Comparison of ENCODE assay signal across 1 worm cellular context in the genomic region with DNA sequence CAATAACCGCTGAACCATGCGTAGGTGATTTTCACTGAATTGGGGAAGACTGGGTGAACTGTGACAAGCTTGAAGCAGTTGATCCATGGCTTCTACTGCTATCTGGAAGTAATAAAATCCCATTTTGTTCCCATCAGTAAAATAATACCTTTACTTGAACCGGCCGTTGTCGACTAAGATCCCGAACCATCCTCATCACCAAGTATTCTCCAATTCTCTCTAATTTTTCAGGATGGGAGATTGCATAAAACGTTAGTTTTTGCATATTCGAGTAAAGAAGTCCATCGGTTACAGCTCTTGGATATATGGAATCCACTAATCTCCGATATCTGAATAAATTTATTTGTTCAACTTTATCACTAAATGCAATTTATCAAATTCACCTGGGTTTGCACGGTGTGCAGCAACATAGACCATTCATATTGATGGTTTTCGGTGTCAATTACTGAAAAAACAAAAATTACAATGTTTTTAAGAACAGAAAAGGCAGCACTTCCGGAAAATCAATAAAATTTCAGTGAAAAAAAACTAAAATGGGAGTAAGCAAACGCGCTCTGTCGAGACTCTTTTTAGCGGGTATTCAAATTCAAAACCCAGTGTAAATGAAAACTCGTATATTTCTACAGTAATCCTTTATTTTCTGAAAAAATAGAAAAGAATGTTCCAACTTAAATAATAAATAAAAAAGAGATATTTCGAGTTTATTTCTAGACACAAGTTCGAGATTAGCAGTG.
TF ChIP-seq lines count a peak whose summit lies in the region.

efr-3 (minus strand) TSS at position 505 of the 734 bp plus-strand sequence.

TF ChIP-seq in whole organism, L1 larva, 84 proteins besides CTCF, POLR2A, EP300 and RAD21 (continued from another document):
- TF ChIP-seq fkh-4 (tag; optimal IDR thresholded peaks at IDR 0.05; lab: Kevin White, UChicago; ENCODE audit: borderline replicate concordance) (no peak), tlp-1 (tag; optimal IDR thresholded peaks at IDR 0.05; lab: Kevin White, UChicago) (no peak), sptf-1 (tag; optimal IDR thresholded peaks at IDR 0.05; lab: Kevin White, UChicago) (no peak), egl-13 (tag; optimal IDR thresholded peaks at IDR 0.05; lab: Kevin White, UChicago) (no peak), unc-30 (tag; optimal IDR thresholded peaks at IDR 0.05; lab: Kevin White, UChicago) (no peak), nhr-19 (GFP tag; conservative IDR thresholded peaks at IDR 0.05; lab: Robert Waterston, UW) (peak; percentile 21; the same call in 1 of the 2 replicates), unc-130 (tag; optimal IDR thresholded peaks at IDR 0.05; lab: Kevin White, UChicago) (no peak), nhr-237 (tag; optimal IDR thresholded peaks at IDR 0.05; lab: Kevin White, UChicago) (no peak), ceh-63 (GFP tag; optimal IDR thresholded peaks at IDR 0.05; lab: Kevin White, UChicago) (no peak), C16A3.4 (tag; optimal IDR thresholded peaks at IDR 0.05; lab: Kevin White, UChicago) (peak; percentile 16), elt-3 (tag; optimal IDR thresholded peaks at IDR 0.05; lab: Kevin White, UChicago) (peak in 1 of 6 experiments; percentile 27), aha-1 (tag; optimal IDR thresholded peaks at IDR 0.05; lab: Kevin White, UChicago) (no peak), efl-1 (optimal IDR thresholded peaks at IDR 0.05; lab: Kevin White, UChicago) (peak; percentile 81 to 93), efl-1 (GFP tag; optimal IDR thresholded peaks at IDR 0.05 in 1 of 2; lab: Kevin White, UChicago) (peak; percentile 94 to 99), hlh-4 (tag; optimal IDR thresholded peaks at IDR 0.05; lab: Kevin White, UChicago) (no peak), nhr-76 (tag; optimal IDR thresholded peaks at IDR 0.05; lab: Kevin White, UChicago) (no peak), vab-15 (tag; optimal IDR thresholded peaks at IDR 0.05; lab: Kevin White, UChicago) (no peak), C04F5.9 (tag; optimal IDR thresholded peaks at IDR 0.05; lab: Kevin White, UChicago) (no peak), ama-1 (optimal IDR thresholded peaks at IDR 0.05; lab: Kevin White, UChicago) (no peak), unc-86 (tag; optimal IDR thresholded peaks at IDR 0.05; lab: Kevin White, UChicago) (peak; percentile 28), mep-1 (tag; optimal IDR thresholded peaks at IDR 0.05; lab: Kevin White, UChicago) (peak; percentile 62), hlh-17 (GFP tag; optimal IDR thresholded peaks at IDR 0.05; lab: Kevin White, UChicago; ENCODE audit: borderline replicate concordance) (no peak), lin-14 (GFP tag; optimal IDR thresholded peaks at IDR 0.05; lab: Kevin White, UChicago) (peak; percentile 47), lin-13 (GFP tag; optimal IDR thresholded peaks at IDR 0.05; lab: Kevin White, UChicago) (no peak), grh-1 (GFP tag; IDR thresholded peaks at IDR 0.05; lab: Robert Waterston, UW) (no peak), nhr-20 (tag; optimal IDR thresholded peaks at IDR 0.05; lab: Kevin White, UChicago) (peak; percentile 38), pag-3 (tag; optimal IDR thresholded peaks at IDR 0.05; lab: Kevin White, UChicago; ENCODE audit: borderline replicate concordance, insufficient read depth) (no peak), nhr-11 (tag; optimal IDR thresholded peaks at IDR 0.05; lab: Kevin White, UChicago) (peak; percentile 18), elt-2 (tag; optimal IDR thresholded peaks at IDR 0.05; lab: Kevin White, UChicago) (no peak), zip-4 (GFP tag; optimal IDR thresholded peaks at IDR 0.05; lab: Kevin White, UChicago) (no peak), ztf-4 (tag; optimal IDR thresholded peaks at IDR 0.05; lab: Kevin White, UChicago) (no peak)
